Fruit fly (Drosophila melanogaster): ENCODE results near the gene RpL7A.

RpL7A gene

dm6 chrX:6533101-6533636 is at the start of gene RpL7A:
RpL7A (minus strand) TSS chrX:6533348.
- no peak for TF ChIP-seq CG8478 (optimal IDR thresholded peaks at IDR 0.05)
- TF ChIP-seq CTCF (optimal IDR thresholded peaks at IDR 0.05) = no peak

dm6 chrX:6574488-6574887 is 41.3 kb upstream of the RpL7A start:
- TF ChIP-seq CTCF (optimal IDR thresholded peaks at IDR 0.05) (no peak), CG8478 (optimal IDR thresholded peaks at IDR 0.05) (no peak)

dm6 chrX:6573799-6574198 is 40.7 kb upstream of the RpL7A start:
- TF ChIP-seq CTCF (optimal IDR thresholded peaks at IDR 0.05) = no peak
- TF ChIP-seq CG8478 (optimal IDR thresholded peaks at IDR 0.05) = no peak

dm6 chrX:6571234-6571915 is 38.2 kb upstream of the RpL7A start:
- TF ChIP-seq CG8478 (optimal IDR thresholded peaks at IDR 0.05) (no peak), CTCF (optimal IDR thresholded peaks at IDR 0.05) (no peak)

- TF ChIP-seq CG8478 (optimal IDR thresholded peaks at IDR 0.05) (no peak), CTCF (optimal IDR thresholded peaks at IDR 0.05) (no peak)
These were observed 18.3 kb upstream of the RpL7A start for dm6 chrX:6551464-6551863.

dm6 chrX:6550118-6550502 is 17.0 kb upstream of the RpL7A start:
- TF ChIP-seq CTCF (optimal IDR thresholded peaks at IDR 0.05) (peak; percentile 52 to 55), CG8478 (optimal IDR thresholded peaks at IDR 0.05) (no peak)

dm6 chrX:6549428-6550117 is 16.4 kb upstream of the RpL7A start:
- TF ChIP-seq CTCF (optimal IDR thresholded peaks at IDR 0.05) (no peak), CG8478 (optimal IDR thresholded peaks at IDR 0.05) (no peak)

- TF ChIP-seq CTCF (optimal IDR thresholded peaks at IDR 0.05) (no peak), CG8478 (optimal IDR thresholded peaks at IDR 0.05) (no peak)
These were observed 13.8 kb upstream of the RpL7A start for dm6 chrX:6546970-6547369.

dm6 chrX:6545862-6546270 is 12.7 kb upstream of the RpL7A start:
- TF ChIP-seq CTCF (optimal IDR thresholded peaks at IDR 0.05) = no peak

- TF ChIP-seq CTCF (optimal IDR thresholded peaks at IDR 0.05) = no peak
- TF ChIP-seq CG8478 (optimal IDR thresholded peaks at IDR 0.05) = no peak
These were observed 10.5 kb upstream of the RpL7A start for dm6 chrX:6543569-6544173.

dm6 chrX:6542331-6542730 is 9.2 kb upstream of the RpL7A start:
- TF ChIP-seq CG8478 (optimal IDR thresholded peaks at IDR 0.05) (no peak), CTCF (optimal IDR thresholded peaks at IDR 0.05) (no peak)

dm6 chrX:6541277-6541676 is 8.1 kb upstream of the RpL7A start:
- TF ChIP-seq CG8478 (optimal IDR thresholded peaks at IDR 0.05) = no peak
- TF ChIP-seq CTCF (optimal IDR thresholded peaks at IDR 0.05) = peak in 1 of 2 experiments; percentile 68

dm6 chrX:6540215-6540821 is 7.2 kb upstream of the RpL7A start, which contains the start of gene CG34417:
CG34417 (plus strand) TSS chrX:6540771.
- TF ChIP-seq CTCF (optimal IDR thresholded peaks at IDR 0.05) = no peak
- no peak for TF ChIP-seq CG8478 (optimal IDR thresholded peaks at IDR 0.05)

dm6 chrX:6533836-6534357 is 749 bp upstream of the RpL7A start, which contains the start of gene dx:
dx (plus strand) TSS chrX:6533999.
- TF ChIP-seq CTCF (optimal IDR thresholded peaks at IDR 0.05) = peak in 1 of 2 experiments; percentile 5
- no peak for TF ChIP-seq CG8478 (optimal IDR thresholded peaks at IDR 0.05)

dm6 chrX:6529179-6529766 is 3.9 kb downstream of the RpL7A start:
- TF ChIP-seq CTCF (optimal IDR thresholded peaks at IDR 0.05) (no peak), CG8478 (optimal IDR thresholded peaks at IDR 0.05) (no peak)

Measured in S2 (cell line).